Fruit fly (Drosophila melanogaster) whole organism, embryonic: Measurements from ENCODE around the gene Rab19.

ENCODE experiments used
- ATbp ChIP-seq: fragments of 200-800 bp; sonication (Bioruptor generic); optimal IDR thresholded peaks from 2 replicates; lab custom pipeline; 2017; ENCODE audit warnings: missing biosample characterization, mild to moderate bottlenecking, missing genetic modification characterization, missing genetic modification reagents
- Adf1 ChIP-seq: fragments of 200-800 bp; sonication (Bioruptor generic); IDR thresholded peaks from 2 replicates; pipeline ENCODE4 v1.3.6; 2022; ENCODE audit warnings: missing biosample characterization, missing genetic modification characterization
- BEAF-32 ChIP-seq: fragments of 200-800 bp; sonication (Bioruptor generic); optimal IDR thresholded peaks from 3 replicates; lab custom pipeline; 2017; ENCODE audit warnings: missing biosample characterization, missing genetic modification characterization, mild to moderate bottlenecking, moderate library complexity, missing genetic modification reagents
- CG10959 ChIP-seq: fragments of 200-800 bp; sonication (Bioruptor generic); IDR thresholded peaks from 2 replicates; pipeline ENCODE4 v1.3.6; 2022; ENCODE audit warnings: missing biosample characterization, missing genetic modification characterization
- CG10979 ChIP-seq: fragments of 200-800 bp; sonication (Bioruptor generic); optimal IDR thresholded peaks from 2 replicates; lab custom pipeline; 2018; ENCODE audit warnings: missing biosample characterization, mild to moderate bottlenecking, missing genetic modification characterization, moderate library complexity
- CG11456 ChIP-seq: fragments of 200-800 bp; sonication (Bioruptor generic); IDR thresholded peaks from 3 replicates; pipeline ENCODE4 v1.3.6; 2022; ENCODE audit warnings: missing biosample characterization, missing genetic modification characterization
- CG11560 ChIP-seq: fragments of 200-800 bp; sonication (Bioruptor generic); IDR thresholded peaks from 3 replicates; pipeline ENCODE4 v1.3.6; 2022; ENCODE audit warnings: missing biosample characterization, missing genetic modification characterization
- CG12942 ChIP-seq: fragments of 200-800 bp; sonication (Bioruptor generic); optimal IDR thresholded peaks from 3 replicates; lab custom pipeline; 2016; ENCODE audit warnings: missing biosample characterization, missing genetic modification characterization
- CG16815 ChIP-seq: fragments of 200-800 bp; sonication (Bioruptor generic); optimal IDR thresholded peaks from 3 replicates; lab custom pipeline; 2017; ENCODE audit warnings: missing biosample characterization, mild to moderate bottlenecking, missing genetic modification characterization
- CG16863 ChIP-seq: fragments of 200-800 bp; sonication (Bioruptor generic); optimal IDR thresholded peaks from 3 replicates; lab custom pipeline; 2016; ENCODE audit warnings: missing biosample characterization, missing genetic modification characterization
- CG18619 ChIP-seq: fragments of 200-800 bp; sonication (Bioruptor generic); optimal IDR thresholded peaks from 3 replicates; lab custom pipeline; 2017; ENCODE audit warnings: missing biosample characterization, mild to moderate bottlenecking, missing genetic modification characterization
- CG2199 ChIP-seq: fragments of 200-800 bp; sonication (Bioruptor generic); IDR thresholded peaks from 3 replicates; pipeline ENCODE4 v1.3.6; 2022; ENCODE audit warnings: missing biosample characterization, missing genetic modification characterization
- CG32532 ChIP-seq: fragments of 200-800 bp; sonication (Bioruptor generic); IDR thresholded peaks from 2 replicates; pipeline ENCODE4 v1.3.6; 2022; ENCODE audit warnings: missing biosample characterization, missing genetic modification characterization
- CG32767 ChIP-seq: fragments of 200-800 bp; sonication (Bioruptor generic); IDR thresholded peaks from 2 replicates; pipeline ENCODE4 v1.3.6; 2022; ENCODE audit warnings: missing biosample characterization, missing genetic modification characterization
- CG33213 ChIP-seq: fragments of 200-800 bp; sonication (Bioruptor generic); optimal IDR thresholded peaks from 3 replicates; lab custom pipeline; 2016; ENCODE audit warnings: missing biosample characterization, missing genetic modification characterization
- CG4328 ChIP-seq: fragments of 200-800 bp; sonication (Bioruptor generic); optimal IDR thresholded peaks from 3 replicates; lab custom pipeline; 2017; ENCODE audit warnings: missing biosample characterization, missing genetic modification reagents, missing genetic modification characterization
- CG5180 ChIP-seq: fragments of 200-800 bp; sonication (Bioruptor generic); optimal IDR thresholded peaks from 3 replicates; lab custom pipeline; 2017; ENCODE audit warnings: missing biosample characterization, missing genetic modification characterization, mild to moderate bottlenecking, moderate library complexity, missing genetic modification reagents
- CG8281 ChIP-seq: fragments of 200-800 bp; sonication (Bioruptor generic); optimal IDR thresholded peaks from 2 replicates; lab custom pipeline; 2018; ENCODE audit warnings: missing biosample characterization, mild to moderate bottlenecking, missing genetic modification characterization, moderate library complexity
- CG8924 ChIP-seq: fragments of 200-800 bp; optimal IDR thresholded peaks from 3 replicates; lab custom pipeline; 2019; ENCODE audit warnings: missing biosample characterization, mild to moderate bottlenecking, missing genetic modification characterization, moderate library complexity
- CoRest ChIP-seq: fragments of 200-800 bp; sonication (Bioruptor generic); optimal IDR thresholded peaks from 3 replicates; lab custom pipeline; 2018; ENCODE audit warnings: missing biosample characterization, mild to moderate bottlenecking, missing genetic modification characterization, moderate library complexity
- CrebB ChIP-seq: fragments of 200-800 bp; sonication (Bioruptor generic); optimal IDR thresholded peaks from 3 replicates; lab custom pipeline; 2018; ENCODE audit warnings: missing biosample characterization, mild to moderate bottlenecking, missing genetic modification characterization
- Dip2 ChIP-seq: fragments of 200-800 bp; sonication (Bioruptor generic); IDR thresholded peaks from 2 replicates; pipeline ENCODE4 v1.3.6; 2022; ENCODE audit warnings: missing biosample characterization, missing genetic modification characterization
- Ets65A ChIP-seq: fragments of 200-800 bp; sonication (Bioruptor generic); peaks from one replicate; lab custom pipeline; 2016; ENCODE audit warnings: missing biosample characterization, missing genetic modification characterization
- Jarid2 ChIP-seq: fragments of 200-800 bp; sonication (Bioruptor generic); optimal IDR thresholded peaks from 3 replicates; lab custom pipeline; 2017; ENCODE audit warnings: mild to moderate bottlenecking, missing biosample characterization, missing genetic modification reagents, missing genetic modification characterization
- NC2α ChIP-seq: fragments of 200-800 bp; sonication (Bioruptor generic); optimal IDR thresholded peaks from 2 replicates; lab custom pipeline; 2016; ENCODE audit warnings: missing biosample characterization, missing genetic modification characterization
- PHDP ChIP-seq: fragments of 200-800 bp; sonication (Bioruptor generic); optimal IDR thresholded peaks from 3 replicates; lab custom pipeline; 2018; ENCODE audit warnings: missing biosample characterization, mild to moderate bottlenecking, missing genetic modification characterization, moderate library complexity
- Sry-δ ChIP-seq: fragments of 200-800 bp; sonication (Bioruptor generic); optimal IDR thresholded peaks from 2 replicates; lab custom pipeline; 2016; ENCODE audit warnings: missing biosample characterization, missing genetic modification characterization
- TFAM ChIP-seq: fragments of 200-800 bp; sonication (Bioruptor generic); optimal IDR thresholded peaks from 2 replicates; lab custom pipeline; 2017; ENCODE audit warnings: missing biosample characterization, missing genetic modification characterization, inconsistent platforms
- al ChIP-seq: fragments of 200-800 bp; sonication (Bioruptor generic); IDR thresholded peaks from 2 replicates; pipeline ENCODE4 v1.3.6; 2022; ENCODE audit warnings: missing biosample characterization, missing genetic modification characterization
- ash1 ChIP-seq: fragments of 200-800 bp; sonication (Bioruptor generic); optimal IDR thresholded peaks from 2 replicates; lab custom pipeline; 2018; ENCODE audit warnings: missing biosample characterization, mild to moderate bottlenecking, missing genetic modification characterization
- esg ChIP-seq: fragments of 200-800 bp; sonication (Bioruptor generic); conservative IDR thresholded peaks from 2 replicates; pipeline ENCODE4 v1.3.6; 2022; ENCODE audit warnings: missing biosample characterization, missing genetic modification characterization
- fru ChIP-seq: fragments of >200 bp; optimal IDR thresholded peaks from 2 replicates; lab custom pipeline; 2017
- gce ChIP-seq: fragments of 200-800 bp; sonication (Bioruptor generic); IDR thresholded peaks from 3 replicates; pipeline ENCODE4 v1.3.6; 2022; ENCODE audit warnings: missing biosample characterization, missing genetic modification characterization
- gem ChIP-seq: fragments of 200-800 bp; sonication (Bioruptor generic); optimal IDR thresholded peaks from 2 replicates; lab custom pipeline; 2019; ENCODE audit warnings: missing biosample characterization, mild to moderate bottlenecking, missing genetic modification characterization, moderate library complexity
- gfzf ChIP-seq: fragments of 200-800 bp; sonication (Bioruptor generic); optimal IDR thresholded peaks from 2 replicates; lab custom pipeline; 2016; ENCODE audit warnings: missing biosample characterization, mild to moderate bottlenecking, missing genetic modification characterization, moderate library complexity
- ham ChIP-seq: fragments of 200-800 bp; sonication (Bioruptor generic); IDR thresholded peaks from 2 replicates; pipeline ENCODE4 v1.3.6; 2022; ENCODE audit warnings: missing biosample characterization, missing genetic modification characterization
- lmd ChIP-seq: fragments of 200-800 bp; sonication (Bioruptor generic); IDR thresholded peaks from 2 replicates; pipeline ENCODE4 v1.3.6; 2022; ENCODE audit warnings: missing biosample characterization, missing genetic modification characterization
- oc ChIP-seq: fragments of 200-800 bp; sonication (Bioruptor generic); optimal IDR thresholded peaks from 2 replicates; lab custom pipeline; 2018; ENCODE audit warnings: missing biosample characterization, mild to moderate bottlenecking, missing genetic modification characterization, moderate library complexity
- otp ChIP-seq: fragments of 200-800 bp; sonication (Bioruptor generic); IDR thresholded peaks from 3 replicates; pipeline ENCODE4, ENCODE4 v1.3.6; 2022; ENCODE audit warnings: missing biosample characterization, missing genetic modification characterization
- p53 ChIP-seq: fragments of 200-800 bp; sonication (Bioruptor generic); optimal IDR thresholded peaks from 2 replicates; lab custom pipeline; 2016; ENCODE audit warnings: missing biosample characterization, missing genetic modification characterization
- rib ChIP-seq: fragments of 200-800 bp; sonication (Bioruptor generic); IDR thresholded peaks from 2 replicates; pipeline ENCODE4 v1.3.6; 2022; ENCODE audit warnings: missing biosample characterization, missing genetic modification characterization
- sens-2 ChIP-seq: fragments of 200-800 bp; sonication (Bioruptor generic); IDR thresholded peaks from 2 replicates; pipeline ENCODE4 v1.3.6; 2022; ENCODE audit warnings: missing biosample characterization, missing genetic modification characterization
- shn ChIP-seq: fragments of 200-800 bp; sonication (Bioruptor generic); optimal IDR thresholded peaks from 3 replicates; lab custom pipeline; 2016; ENCODE audit warnings: missing biosample characterization, missing genetic modification characterization
- sim ChIP-seq: fragments of 200-800 bp; sonication (Bioruptor generic); IDR thresholded peaks from 2 replicates; pipeline ENCODE4 v1.3.6; 2022; ENCODE audit warnings: missing biosample characterization, missing genetic modification characterization
- slou ChIP-seq: fragments of 200-800 bp; sonication (Bioruptor generic); optimal IDR thresholded peaks from 3 replicates; lab custom pipeline; 2016; ENCODE audit warnings: missing biosample characterization, missing genetic modification characterization
- sna ChIP-seq: fragments of 200-800 bp; sonication (Bioruptor generic); IDR thresholded peaks from 2 replicates; pipeline ENCODE4 v1.3.6; 2022; ENCODE audit warnings: missing biosample characterization, missing genetic modification characterization; ENCODE audit not compliant: partially characterized antibody
- trh ChIP-seq: fragments of 200-800 bp; sonication (Bioruptor generic); optimal IDR thresholded peaks from 2 replicates; lab custom pipeline; 2016; ENCODE audit warnings: missing biosample characterization, missing genetic modification characterization
- vfl ChIP-seq: fragments of 200-800 bp; sonication (Bioruptor generic); optimal IDR thresholded peaks from 2 replicates; lab custom pipeline; 2016; ENCODE audit warnings: missing biosample characterization, missing genetic modification characterization
- z ChIP-seq: fragments of 200-800 bp; sonication (Bioruptor generic); IDR thresholded peaks from 3 replicates; pipeline ENCODE4 v1.3.6; 2022; ENCODE audit warnings: missing biosample characterization, missing genetic modification characterization

The Rab19 gene

DNA sequence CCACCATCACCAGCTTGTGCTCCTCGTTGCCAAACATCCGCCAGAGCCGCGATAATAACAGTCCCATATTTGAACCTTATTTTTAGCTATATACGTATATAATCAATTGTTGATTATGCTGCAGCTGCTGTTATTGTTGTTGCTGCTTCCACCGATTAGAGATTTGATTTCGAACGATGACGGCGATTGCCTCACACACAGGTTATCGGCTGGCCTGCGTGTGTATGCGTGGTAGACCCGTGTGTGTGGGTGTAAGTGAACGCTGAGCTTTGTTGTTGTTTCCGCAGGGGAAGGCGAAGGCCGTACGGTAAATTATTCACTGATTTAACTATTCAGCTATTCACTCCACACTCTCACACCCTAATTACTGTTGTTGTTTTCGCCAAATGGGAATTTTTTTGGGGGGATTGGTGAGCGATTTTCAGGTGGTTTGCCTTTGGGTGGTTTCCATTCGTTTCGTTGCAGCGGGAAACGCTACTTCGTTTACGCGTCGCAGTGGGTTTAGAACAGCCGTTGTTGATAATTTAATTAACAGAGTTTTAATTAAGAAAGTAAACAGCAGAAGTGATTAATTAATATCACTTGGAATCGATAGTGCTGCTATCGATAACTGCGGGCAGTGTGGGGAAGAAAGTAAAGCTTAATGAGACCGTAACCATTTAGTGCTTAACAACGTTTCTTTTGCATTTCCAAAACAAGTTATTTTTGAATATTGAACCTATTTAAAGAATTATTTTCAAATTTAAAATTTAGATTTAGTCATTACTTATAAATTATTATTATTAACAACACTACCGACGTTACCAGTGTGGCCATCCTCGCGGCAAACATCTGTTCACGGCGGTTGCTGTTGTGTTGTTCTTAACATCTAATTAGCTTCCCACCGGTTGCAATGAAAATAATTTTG is 2.7 kb downstream of the Rab19 start, which contains the start of the genes Arl5 and CG13671 (continued):
- TF ChIP-seq trh (GFP tag; lab: Kevin White, UChicago) (peak; percentile 64), CG33213 (peak; percentile 74), ham (GFP tag; lab: Robert Waterston, UW) (no peak), CG12942 (GFP tag; lab: Kevin White, UChicago) (peak; percentile 86), CG16815 (peak; percentile 56), CG4328 (peak; percentile 27), lmd (GFP tag; lab: Robert Waterston, UW) (peak; percentile 63), oc (tag; lab: Kevin White, UChicago) (no peak), vfl (GFP tag; lab: Kevin White, UChicago) (peak; percentile 54), CG8924 (peak; percentile 66), CoRest (tag; lab: Kevin White, UChicago) (peak; percentile 64), Sry-δ (GFP tag; lab: Kevin White, UChicago) (peak; percentile 68), CG10959 (GFP tag; lab: Robert Waterston, UW) (peak; percentile 23; the same call in 1 of the 2 replicates), CG10979 (tag; lab: Kevin White, UChicago) (peak; percentile 62), CG32767 (GFP tag; lab: Robert Waterston, UW) (peak; percentile 40; the same call in 1 of the 2 replicates), NC2α (GFP tag; lab: Kevin White, UChicago) (peak; percentile 13), sna (GFP tag; lab: Robert Waterston, UW) (peak; percentile 72; the same call in 1 of the 2 replicates), CG11456 (GFP tag; lab: Robert Waterston, UW) (peak; percentile 88), p53 (GFP tag; lab: Kevin White, UChicago) (no peak), gfzf (GFP tag; lab: Kevin White, UChicago) (peak; percentile 44), rib (peak; percentile 34; the same call in 1 of the 2 replicates), al (GFP tag; lab: Robert Waterston, UW) (peak; percentile 68), shn (GFP tag; lab: Kevin White, UChicago) (peak; percentile 50), Ets65A (peak; percentile 89), CG16863 (GFP tag; lab: Kevin White, UChicago) (peak; percentile 54), esg (GFP tag; lab: Robert Waterston, UW) (peak; percentile 67), CG2199 (GFP tag; lab: Robert Waterston, UW) (no peak), TFAM (GFP tag; lab: Kevin White, UChicago) (no peak), Dip2 (GFP tag; lab: Robert Waterston, UW) (no peak), ATbp (peak; percentile 34), Adf1 (peak; percentile 21), BEAF-32 (GFP tag; lab: Kevin White, UChicago) (peak; percentile 85), CrebB (tag; lab: Kevin White, UChicago) (peak; percentile 7), slou (peak; percentile 79), sens-2 (GFP tag; lab: Robert Waterston, UW) (0 out of 2 replicates have a peak, but pooled peaks have one; percentile 17), ash1 (GFP tag; lab: Kevin White, UChicago) (no peak), gce (GFP tag; lab: Robert Waterston, UW) (0 out of 3 replicates have a peak, but pooled peaks have one; percentile 25), CG18619 (peak; percentile 69), CG8281 (tag; lab: Kevin White, UChicago) (no peak), CG5180 (no peak), otp (peak; percentile 87), CG11560 (tag; lab: Robert Waterston, UW) (no peak), sim (0 out of 2 replicates have a peak, but pooled peaks have one; percentile 30), gem (tag; lab: Kevin White, UChicago) (peak; percentile 88), PHDP (peak; percentile 74), fru (no peak), z (GFP tag; lab: Robert Waterston, UW) (no peak), CG32532 (GFP tag; lab: Robert Waterston, UW) (peak; percentile 84), Jarid2 (GFP tag; lab: Kevin White, UChicago) (no peak)
